Worm (Caenorhabditis elegans): Measurements from ENCODE around the gene F38B7.3.

DNA sequence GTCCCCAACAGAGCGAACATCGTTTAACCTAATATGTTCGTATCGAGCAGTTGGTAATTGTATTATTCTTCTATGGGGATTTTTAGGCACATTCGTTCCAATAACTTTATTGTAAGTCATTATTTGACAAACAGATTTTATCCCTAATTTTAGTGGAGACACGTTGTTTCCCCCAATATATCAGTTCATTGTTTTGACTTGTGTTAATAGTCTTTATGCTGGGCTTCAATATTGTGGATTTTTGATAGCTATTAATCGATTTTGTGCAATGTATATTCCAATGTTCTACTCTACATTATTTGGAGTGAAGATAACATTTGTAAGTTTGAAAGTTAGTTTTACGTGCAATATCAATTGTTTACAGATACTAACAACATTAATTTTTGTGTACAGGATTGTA, 45.0 kb downstream of the F38B7.3 start:
- no peak for TF ChIP-seq T22C8.4 (GFP tag; IDR thresholded peaks at IDR 0.05)
- no peak for TF ChIP-seq flt-1 (GFP tag; IDR thresholded peaks at IDR 0.05)
- TF ChIP-seq med-1 (GFP tag; optimal IDR thresholded peaks at IDR 0.05; ENCODE audit: insufficient read depth), result no peak
- no peak for TF ChIP-seq klf-2 (GFP tag; conservative IDR thresholded peaks at IDR 0.05)
- no peak for TF ChIP-seq ref-1 (GFP tag; conservative IDR thresholded peaks at IDR 0.05)
